Worm (Caenorhabditis elegans): ENCODE data around the gene gln-3.

DNA sequence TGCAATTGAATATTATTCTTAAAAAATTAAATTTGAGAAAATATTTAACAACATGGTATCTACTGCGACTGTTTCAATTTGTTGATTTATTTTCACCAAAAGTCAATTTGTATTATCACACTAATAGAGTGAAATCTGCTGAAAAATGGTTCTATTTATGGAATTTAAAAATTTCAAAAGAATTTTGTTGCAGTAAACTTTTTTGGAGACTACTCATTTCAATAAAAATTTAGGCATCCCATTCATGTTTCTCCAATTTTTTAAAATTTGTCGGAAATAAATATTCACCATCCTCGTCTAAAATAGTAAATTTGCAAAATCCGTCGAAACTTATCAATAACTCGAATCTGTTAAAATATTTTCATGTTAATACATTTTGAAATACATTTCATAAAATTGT lies 15.5 kb upstream of the gln-3 start:
- TF ChIP-seq elt-2 (tag; optimal IDR thresholded peaks at IDR 0.05) (no peak), fkh-10 (GFP tag; optimal IDR thresholded peaks at IDR 0.05) (no peak), nhr-77 (tag; optimal IDR thresholded peaks at IDR 0.05) (no peak), fos-1 (tag; optimal IDR thresholded peaks at IDR 0.05) (no peak), nhr-12 (tag; optimal IDR thresholded peaks at IDR 0.05) (no peak), nhr-90 (tag; optimal IDR thresholded peaks at IDR 0.05; ENCODE audit: poor library complexity) (no peak), sptf-1 (tag; optimal IDR thresholded peaks at IDR 0.05) (no peak), alr-1 (tag; optimal IDR thresholded peaks at IDR 0.05; ENCODE audit: borderline replicate concordance) (no peak), nhr-237 (tag; optimal IDR thresholded peaks at IDR 0.05) (no peak), mep-1 (tag; optimal IDR thresholded peaks at IDR 0.05) (no peak), nhr-76 (tag; optimal IDR thresholded peaks at IDR 0.05) (no peak), egl-27 (tag; optimal IDR thresholded peaks at IDR 0.05) (no peak)
